Worm (Caenorhabditis elegans): ENCODE data around the gene ttr-23.

Gene ttr-23

ce11 chrV:10589774-10590528 lies at the start of gene ttr-23:
ttr-23 (minus strand) TSS chrV:10589860.
- TF ChIP-seq med-1 (GFP tag; optimal IDR thresholded peaks at IDR 0.05; ENCODE audit: insufficient read depth) (no peak), flt-1 (GFP tag; IDR thresholded peaks at IDR 0.05) (no peak)

- TF ChIP-seq tab-1 (GFP tag; IDR thresholded peaks at IDR 0.05) (no peak), ref-1 (GFP tag; conservative IDR thresholded peaks at IDR 0.05) (no peak), cog-1 (tag; optimal IDR thresholded peaks at IDR 0.05) (no peak), ztf-29 (GFP tag; IDR thresholded peaks at IDR 0.05) (no peak), klf-2 (GFP tag; conservative IDR thresholded peaks at IDR 0.05) (no peak), T22C8.4 (GFP tag; IDR thresholded peaks at IDR 0.05) (no peak), ztf-23 (GFP tag; IDR thresholded peaks at IDR 0.05) (no peak), med-1 (GFP tag; optimal IDR thresholded peaks at IDR 0.05; ENCODE audit: insufficient read depth) (no peak), flt-1 (GFP tag; IDR thresholded peaks at IDR 0.05) (no peak)
Observed at ce11 chrV:10635722-10636121, 46.1 kb upstream of the ttr-23 start, which contains the start of gene kvs-2. kvs-2 (plus strand) TSS chrV:10636022.

ce11 chrV:10632758-10633157 lies 43.1 kb upstream of the ttr-23 start, which contains the start of gene mab-23:
mab-23 (plus strand) TSS chrV:10633058.
- TF ChIP-seq med-1 (GFP tag; optimal IDR thresholded peaks at IDR 0.05; ENCODE audit: insufficient read depth) (no peak), cog-1 (tag; optimal IDR thresholded peaks at IDR 0.05) (no peak), ztf-29 (GFP tag; IDR thresholded peaks at IDR 0.05) (no peak), T22C8.4 (GFP tag; IDR thresholded peaks at IDR 0.05) (no peak), flt-1 (GFP tag; IDR thresholded peaks at IDR 0.05) (no peak)

- TF ChIP-seq med-1 (GFP tag; optimal IDR thresholded peaks at IDR 0.05; ENCODE audit: insufficient read depth): no peak
- TF ChIP-seq cog-1 (tag; optimal IDR thresholded peaks at IDR 0.05): no peak
- TF ChIP-seq flt-1 (GFP tag; IDR thresholded peaks at IDR 0.05): no peak
- no peak for TF ChIP-seq tab-1 (GFP tag; IDR thresholded peaks at IDR 0.05)
Observed at ce11 chrV:10630497-10630896, 40.8 kb upstream of the ttr-23 start.

- no peak for TF ChIP-seq ref-1 (GFP tag; conservative IDR thresholded peaks at IDR 0.05)
- TF ChIP-seq med-1 (GFP tag; optimal IDR thresholded peaks at IDR 0.05; ENCODE audit: insufficient read depth): no peak
- no peak for TF ChIP-seq cog-1 (tag; optimal IDR thresholded peaks at IDR 0.05)
- TF ChIP-seq T22C8.4 (GFP tag; IDR thresholded peaks at IDR 0.05): no peak
- no peak for TF ChIP-seq ztf-23 (GFP tag; IDR thresholded peaks at IDR 0.05)
- TF ChIP-seq flt-1 (GFP tag; IDR thresholded peaks at IDR 0.05): no peak
- TF ChIP-seq tab-1 (GFP tag; IDR thresholded peaks at IDR 0.05): no peak
- TF ChIP-seq klf-2 (GFP tag; conservative IDR thresholded peaks at IDR 0.05): no peak
- no peak for TF ChIP-seq ztf-29 (GFP tag; IDR thresholded peaks at IDR 0.05)
Observed at ce11 chrV:10615496-10615895, 25.8 kb upstream of the ttr-23 start, which contains the start of gene H09F14.1. H09F14.1 (minus strand) TSS chrV:10615596.

- TF ChIP-seq T22C8.4 (GFP tag; IDR thresholded peaks at IDR 0.05): no peak
- no peak for TF ChIP-seq klf-2 (GFP tag; conservative IDR thresholded peaks at IDR 0.05)
- TF ChIP-seq med-1 (GFP tag; optimal IDR thresholded peaks at IDR 0.05; ENCODE audit: insufficient read depth): no peak
- no peak for TF ChIP-seq flt-1 (GFP tag; IDR thresholded peaks at IDR 0.05)
- no peak for TF ChIP-seq ref-1 (GFP tag; conservative IDR thresholded peaks at IDR 0.05)
- TF ChIP-seq tab-1 (GFP tag; IDR thresholded peaks at IDR 0.05): no peak
- TF ChIP-seq cog-1 (tag; optimal IDR thresholded peaks at IDR 0.05): no peak
- no peak for TF ChIP-seq ztf-23 (GFP tag; IDR thresholded peaks at IDR 0.05)
- TF ChIP-seq ztf-29 (GFP tag; IDR thresholded peaks at IDR 0.05): no peak
Observed at ce11 chrV:10602051-10602937, 12.6 kb upstream of the ttr-23 start, which contains the start of gene H27A22.1. H27A22.1 (plus strand) TSS chrV:10602555.

- no peak for TF ChIP-seq ztf-29 (GFP tag; IDR thresholded peaks at IDR 0.05)
- TF ChIP-seq tab-1 (GFP tag; IDR thresholded peaks at IDR 0.05): no peak
- TF ChIP-seq med-1 (GFP tag; optimal IDR thresholded peaks at IDR 0.05; ENCODE audit: insufficient read depth): no peak
- no peak for TF ChIP-seq cog-1 (tag; optimal IDR thresholded peaks at IDR 0.05)
- no peak for TF ChIP-seq flt-1 (GFP tag; IDR thresholded peaks at IDR 0.05)
- no peak for TF ChIP-seq ref-1 (GFP tag; conservative IDR thresholded peaks at IDR 0.05)
- TF ChIP-seq ztf-23 (GFP tag; IDR thresholded peaks at IDR 0.05): no peak
- TF ChIP-seq klf-2 (GFP tag; conservative IDR thresholded peaks at IDR 0.05): no peak
- TF ChIP-seq T22C8.4 (GFP tag; IDR thresholded peaks at IDR 0.05): no peak
Observed at ce11 chrV:10598670-10599154, 9.1 kb upstream of the ttr-23 start, which contains the start of gene scpl-4. scpl-4 (plus strand) TSS chrV:10599104.

- TF ChIP-seq ztf-29 (GFP tag; IDR thresholded peaks at IDR 0.05): no peak
- TF ChIP-seq flt-1 (GFP tag; IDR thresholded peaks at IDR 0.05): no peak
- no peak for TF ChIP-seq T22C8.4 (GFP tag; IDR thresholded peaks at IDR 0.05)
- no peak for TF ChIP-seq klf-2 (GFP tag; conservative IDR thresholded peaks at IDR 0.05)
- no peak for TF ChIP-seq tab-1 (GFP tag; IDR thresholded peaks at IDR 0.05)
- TF ChIP-seq med-1 (GFP tag; optimal IDR thresholded peaks at IDR 0.05; ENCODE audit: insufficient read depth): no peak
- no peak for TF ChIP-seq ref-1 (GFP tag; conservative IDR thresholded peaks at IDR 0.05)
- no peak for TF ChIP-seq cog-1 (tag; optimal IDR thresholded peaks at IDR 0.05)
Observed at ce11 chrV:10597234-10597633, 7.6 kb upstream of the ttr-23 start, which contains the start of gene T21C9.13. T21C9.13 (plus strand) TSS chrV:10597266.

ce11 chrV:10594810-10595209 lies 5.2 kb upstream of the ttr-23 start, which contains the start of gene T21C9.11:
T21C9.11 (minus strand) TSS chrV:10594910.
- TF ChIP-seq ztf-23 (GFP tag; IDR thresholded peaks at IDR 0.05): no peak
- TF ChIP-seq ref-1 (GFP tag; conservative IDR thresholded peaks at IDR 0.05): no peak
- TF ChIP-seq klf-2 (GFP tag; conservative IDR thresholded peaks at IDR 0.05): no peak
- TF ChIP-seq T22C8.4 (GFP tag; IDR thresholded peaks at IDR 0.05): no peak

Measured in whole organism, midembryonic.